Worm (Caenorhabditis elegans) whole organism, L2 larva: Measurements from ENCODE around the gene C37C3.2.

Experiments used
- C34F6.9 ChIP-seq: fragments of 150-350 bp; optimal IDR thresholded peaks from 2 replicates; lab custom pipeline; 2014; ENCODE audit warnings: missing biosample characterization, missing genetic modification characterization
- Y55F3AM.14 ChIP-seq: fragments of 200-800 bp; sonication (Bioruptor generic); optimal IDR thresholded peaks from 2 replicates; lab custom pipeline; 2018; ENCODE audit warnings: mild to moderate bottlenecking, missing genetic modification characterization, missing compliant biosample characterization
- aly-2 ChIP-seq: fragments of 150-350 bp; optimal IDR thresholded peaks from 2 replicates; lab custom pipeline; 2014; ENCODE audit warnings: missing biosample characterization, missing genetic modification characterization
- egl-27 ChIP-seq: sonication (generic microtip); optimal IDR thresholded peaks from 3 replicates; lab custom pipeline; 2017; ENCODE audit warnings: missing biosample characterization, missing genetic modification reagents, missing genetic modification characterization
- fos-1 ChIP-seq: fragments of 150-350 bp; optimal IDR thresholded peaks from 2 replicates; lab custom pipeline; 2014; ENCODE audit warnings: missing biosample characterization, missing genetic modification characterization
- lin-13 ChIP-seq: fragments of 150-350 bp; optimal IDR thresholded peaks from 2 replicates; lab custom pipeline; 2014; ENCODE audit warnings: missing biosample characterization, missing genetic modification reagents, missing genetic modification characterization
- lin-39 ChIP-seq: fragments of 150-350 bp; optimal IDR thresholded peaks from 2 replicates; lab custom pipeline; 2014; ENCODE audit warnings: missing biosample characterization, missing genetic modification reagents, missing genetic modification characterization
- nhr-129 ChIP-seq: fragments of 150-350 bp; optimal IDR thresholded peaks from 2 replicates; lab custom pipeline; 2014; ENCODE audit warnings: missing biosample characterization, missing genetic modification characterization
- nhr-23 ChIP-seq: fragments of 150-350 bp; optimal IDR thresholded peaks from 2 replicates; lab custom pipeline; 2014; ENCODE audit warnings: missing biosample characterization, missing genetic modification reagents, missing genetic modification characterization
- nhr-25 ChIP-seq: fragments of 150-350 bp; sonication (generic microtip); optimal IDR thresholded peaks from 3 replicates; lab custom pipeline; 2014; ENCODE audit warnings: missing biosample characterization, missing genetic modification characterization
- snpc-4 ChIP-seq: fragments of 150-350 bp; optimal IDR thresholded peaks from 2 replicates; lab custom pipeline; 2014; ENCODE audit warnings: missing biosample characterization, missing genetic modification characterization
- unc-55 ChIP-seq: fragments of 150-350 bp; sonication (generic microtip); optimal IDR thresholded peaks from 3 replicates; lab custom pipeline; 2014; ENCODE audit warnings: missing biosample characterization, missing genetic modification reagents, missing genetic modification characterization
- zag-1 ChIP-seq: fragments of 150-350 bp; optimal IDR thresholded peaks from 2 replicates; lab custom pipeline; 2014; ENCODE audit warnings: missing biosample characterization, missing genetic modification characterization

DNA sequence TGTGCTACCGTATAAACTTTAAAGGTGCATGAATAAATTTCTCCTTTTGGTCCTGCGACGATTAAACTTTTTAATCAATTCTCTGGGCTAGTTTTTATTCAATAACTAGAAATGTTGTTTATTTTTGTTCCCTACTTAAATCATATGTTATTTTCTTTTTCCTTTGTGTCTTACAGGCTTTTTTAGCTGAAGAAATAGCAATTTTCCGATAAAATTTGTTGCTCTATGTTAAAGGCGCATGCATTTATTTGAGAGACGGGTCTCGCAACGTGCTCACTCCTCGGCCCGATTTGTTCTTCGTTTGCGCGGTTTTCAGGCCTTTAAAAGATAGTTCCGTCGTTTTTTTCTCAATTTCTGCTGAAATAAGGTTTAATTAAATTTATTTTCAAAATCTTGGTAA is 1.8 kb upstream of the C37C3.2 start:
- TF ChIP-seq aly-2 (tag; lab: Kevin White, UChicago) (no peak), egl-27 (tag; lab: Kevin White, UChicago) (no peak), zag-1 (tag; lab: Kevin White, UChicago) (no peak), Y55F3AM.14 (GFP tag; lab: Kevin White, UChicago) (no peak), nhr-25 (tag; lab: Kevin White, UChicago) (no peak), C34F6.9 (tag; lab: Kevin White, UChicago) (peak; percentile 7), fos-1 (tag; lab: Kevin White, UChicago) (no peak), nhr-23 (tag; lab: Kevin White, UChicago) (no peak), lin-13 (GFP tag; lab: Kevin White, UChicago) (no peak), unc-55 (peak; percentile 8), lin-39 (tag; lab: Kevin White, UChicago) (no peak), nhr-129 (no peak), snpc-4 (tag; lab: Kevin White, UChicago) (no peak)
